Fruit fly (Drosophila melanogaster): ENCODE results near the gene CREG.

The CREG gene

DNA sequence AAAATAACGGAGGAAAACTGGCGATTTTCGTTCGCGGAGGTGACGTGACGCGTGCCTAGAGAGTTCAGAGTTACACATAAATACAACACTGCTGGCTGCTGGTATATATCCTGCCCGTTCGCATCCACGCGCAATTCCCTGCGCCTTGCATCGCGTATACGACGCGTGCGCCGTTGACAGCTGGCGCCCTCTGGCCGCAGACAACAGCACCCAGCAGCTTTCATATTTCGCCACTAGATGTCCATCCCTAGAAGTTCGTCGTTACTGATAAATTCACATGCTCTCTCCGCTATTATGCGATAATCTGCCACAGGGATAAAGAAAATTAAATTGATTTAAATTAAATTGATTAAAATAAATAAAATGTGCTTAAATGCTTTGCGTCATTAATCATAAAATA, 8.0 kb upstream of the CREG start, which contains the start of gene Sur-8 (continued):
- TF ChIP-seq Doc2 (GFP tag; IDR thresholded peaks at IDR 0.05): no peak
- TF ChIP-seq Lim3 (GFP tag; IDR thresholded peaks at IDR 0.05): no peak
- peak; percentile 75 for TF ChIP-seq Optix (GFP tag; IDR thresholded peaks at IDR 0.05)
- TF ChIP-seq pzg (GFP tag; optimal IDR thresholded peaks at IDR 0.05): peak; percentile 35
- peak; percentile 2 for TF ChIP-seq YL-1 (GFP tag; optimal IDR thresholded peaks at IDR 0.05)
- TF ChIP-seq knrl (GFP tag; IDR thresholded peaks at IDR 0.05; ENCODE audit: partially characterized antibody): peak; percentile 42; the same call in 2 of the 3 replicates
- TF ChIP-seq CG1647 (GFP tag; optimal IDR thresholded peaks at IDR 0.05): peak; percentile 55
- TF ChIP-seq Fer3 (tag; optimal IDR thresholded peaks at IDR 0.05): peak; percentile 49
- peak; percentile 76 for TF ChIP-seq sisA (GFP tag; IDR thresholded peaks at IDR 0.05)
- TF ChIP-seq CG7745 (tag; optimal IDR thresholded peaks at IDR 0.05): no peak
- TF ChIP-seq croc (GFP tag; conservative IDR thresholded peaks at IDR 0.05): peak; percentile 26; the same call in 1 of the 3 replicates
- TF ChIP-seq CG8924 (tag; optimal IDR thresholded peaks at IDR 0.05): no peak
- TF ChIP-seq CG30403 (GFP tag; optimal IDR thresholded peaks at IDR 0.05): peak; percentile 65
- peak; percentile 29 for TF ChIP-seq fd3F (GFP tag; optimal IDR thresholded peaks at IDR 0.05)
- TF ChIP-seq CG7839 (tag; optimal IDR thresholded peaks at IDR 0.05): peak; percentile 69
- TF ChIP-seq cwo (GFP tag; optimal IDR thresholded peaks at IDR 0.05): no peak
- 0 out of 2 replicates have a peak, but pooled peaks have one; percentile 22 for TF ChIP-seq ranshi (GFP tag; IDR thresholded peaks at IDR 0.05)
- TF ChIP-seq Dip3 (GFP tag; optimal IDR thresholded peaks at IDR 0.05): peak; percentile 39
- no peak for TF ChIP-seq Elba2 (GFP tag; optimal IDR thresholded peaks at IDR 0.05)
- TF ChIP-seq CG13775 (GFP tag; optimal IDR thresholded peaks at IDR 0.05): peak; percentile 30
- 0 out of 2 replicates have a peak, but pooled peaks have one; percentile 5 for TF ChIP-seq bowl (GFP tag; IDR thresholded peaks at IDR 0.05)
- TF ChIP-seq Hsf (GFP tag; optimal IDR thresholded peaks at IDR 0.05): peak; percentile 77
- TF ChIP-seq gt (GFP tag; IDR thresholded peaks at IDR 0.05): no peak
- no peak for TF ChIP-seq Lpt (GFP tag; optimal IDR thresholded peaks at IDR 0.05)
- TF ChIP-seq MTF-1 (GFP tag; optimal IDR thresholded peaks at IDR 0.05; ENCODE audit: borderline replicate concordance): peak; percentile 78
- TF ChIP-seq grn (GFP tag; optimal IDR thresholded peaks at IDR 0.05): peak; percentile 8
- TF ChIP-seq CG15514 (GFP tag; optimal IDR thresholded peaks at IDR 0.05): peak; percentile 75
- TF ChIP-seq Ets65A (GFP tag): peak; percentile 92
- no peak for TF ChIP-seq Tbp (GFP tag; optimal IDR thresholded peaks at IDR 0.05)
- no peak for TF ChIP-seq ara (GFP tag; IDR thresholded peaks at IDR 0.05)
- peak; percentile 32 for TF ChIP-seq Lhr (GFP tag; optimal IDR thresholded peaks at IDR 0.05)
- peak; percentile 34; the same call in 1 of the 3 replicates for TF ChIP-seq CG7357 (GFP tag; IDR thresholded peaks at IDR 0.05)
- no peak for TF ChIP-seq CG30020 (tag; optimal IDR thresholded peaks at IDR 0.05)
- TF ChIP-seq CG8944 (GFP tag; optimal IDR thresholded peaks at IDR 0.05): peak; percentile 69
- peak; percentile 11; the same call in 1 of the 3 replicates for TF ChIP-seq mld (GFP tag; IDR thresholded peaks at IDR 0.05; ENCODE audit: partially characterized antibody)
- TF ChIP-seq CG11093 (GFP tag; IDR thresholded peaks at IDR 0.05): peak; percentile 50; the same call in 1 of the 3 replicates
- no peak for TF ChIP-seq pita (GFP tag; optimal IDR thresholded peaks at IDR 0.05)
- TF ChIP-seq Gsc (GFP tag; IDR thresholded peaks at IDR 0.05): no peak
- peak; percentile 49 for TF ChIP-seq stwl (tag; optimal IDR thresholded peaks at IDR 0.05)
- TF ChIP-seq CG10462 (GFP tag; optimal IDR thresholded peaks at IDR 0.05): no peak
- TF ChIP-seq Camta (GFP tag; optimal IDR thresholded peaks at IDR 0.05): peak; percentile 45
- TF ChIP-seq CG2202 (tag; optimal IDR thresholded peaks at IDR 0.05): no peak
- TF ChIP-seq corto (GFP tag; optimal IDR thresholded peaks at IDR 0.05): no peak
- TF ChIP-seq CG7963 (GFP tag; IDR thresholded peaks at IDR 0.05; ENCODE audit: partially characterized antibody): no peak
- TF ChIP-seq p53 (GFP tag; optimal IDR thresholded peaks at IDR 0.05): peak; percentile 9
- TF ChIP-seq klu (GFP tag; IDR thresholded peaks at IDR 0.05): no peak
- no peak for TF ChIP-seq CG7928 (GFP tag; optimal IDR thresholded peaks at IDR 0.05)
- TF ChIP-seq CG12071 (GFP tag; optimal IDR thresholded peaks at IDR 0.05): peak; percentile 48
- TF ChIP-seq kah (GFP tag; optimal IDR thresholded peaks at IDR 0.05): no peak
- TF ChIP-seq CG11695 (GFP tag; IDR thresholded peaks at IDR 0.05): no peak
- peak; percentile 73 for TF ChIP-seq CG14441 (GFP tag; IDR thresholded peaks at IDR 0.05)
